Fruit fly (Drosophila melanogaster) whole organism, embryonic: ENCODE data around the gene CG33124.

ENCODE experiments used
- Atf3 ChIP-seq: fragments of 200-800 bp; sonication (Bioruptor generic); optimal IDR thresholded peaks from 3 replicates; lab custom pipeline; 2016; ENCODE audit warnings: missing biosample characterization, missing genetic modification characterization
- B-H2 ChIP-seq: fragments of 200-800 bp; sonication (Bioruptor generic); optimal IDR thresholded peaks from 2 replicates; lab custom pipeline; 2018; ENCODE audit warnings: missing biosample characterization, mild to moderate bottlenecking, missing genetic modification characterization
- Bteb2 ChIP-seq: fragments of 200-800 bp; sonication (Bioruptor generic); optimal IDR thresholded peaks from 2 replicates; lab custom pipeline; 2016; ENCODE audit warnings: missing biosample characterization, missing genetic modification characterization
- CG10654 ChIP-seq: fragments of 200-800 bp; sonication (Bioruptor generic); optimal IDR thresholded peaks from 2 replicates; lab custom pipeline; 2016; ENCODE audit warnings: missing biosample characterization, missing genetic modification characterization
- CG12769 ChIP-seq: fragments of 200-800 bp; sonication (Bioruptor generic); optimal IDR thresholded peaks from 2 replicates; lab custom pipeline; 2019; ENCODE audit warnings: missing biosample characterization, mild to moderate bottlenecking, missing genetic modification characterization, moderate library complexity
- CG1647 ChIP-seq: fragments of 200-800 bp; sonication (Bioruptor generic); optimal IDR thresholded peaks from 3 replicates; lab custom pipeline; 2016; ENCODE audit warnings: missing biosample characterization, missing genetic modification characterization
- CG17802 ChIP-seq: fragments of 200-800 bp; sonication (Bioruptor generic); optimal IDR thresholded peaks from 2 replicates; lab custom pipeline; 2018; ENCODE audit warnings: missing biosample characterization, mild to moderate bottlenecking, missing genetic modification characterization, moderate library complexity
- CG18011 ChIP-seq: fragments of 200-800 bp; sonication (Bioruptor generic); optimal IDR thresholded peaks from 2 replicates; lab custom pipeline; 2017; ENCODE audit warnings: missing biosample characterization, missing genetic modification characterization, mild to moderate bottlenecking, moderate library complexity, missing genotype
- CG1832 ChIP-seq: fragments of 200-800 bp; sonication (Bioruptor generic); optimal IDR thresholded peaks from 2 replicates; lab custom pipeline; 2017; ENCODE audit warnings: missing biosample characterization, mild to moderate bottlenecking, missing genetic modification characterization, inconsistent platforms
- CG2202 ChIP-seq: fragments of 200-800 bp; sonication (Bioruptor generic); optimal IDR thresholded peaks from 2 replicates; lab custom pipeline; 2018; ENCODE audit warnings: missing biosample characterization, mild to moderate bottlenecking, missing genetic modification characterization
- CG2889 ChIP-seq: fragments of 200-800 bp; sonication (Bioruptor generic); IDR thresholded peaks from 3 replicates; pipeline ENCODE4 v1.3.6; 2022; ENCODE audit warnings: missing biosample characterization, missing genetic modification characterization
- CG42726 ChIP-seq: fragments of 200-800 bp; sonication (Bioruptor generic); IDR thresholded peaks from 2 replicates; pipeline ENCODE4 v1.3.6; 2022; ENCODE audit warnings: missing biosample characterization, missing genetic modification characterization; ENCODE audit not compliant: partially characterized antibody
- CG4328 ChIP-seq: fragments of 200-800 bp; sonication (Bioruptor generic); optimal IDR thresholded peaks from 3 replicates; lab custom pipeline; 2017; ENCODE audit warnings: missing biosample characterization, missing genetic modification reagents, missing genetic modification characterization
- CG4360 ChIP-seq: fragments of 200-800 bp; sonication (Bioruptor generic); IDR thresholded peaks from 2 replicates; pipeline ENCODE4 v1.3.6; 2022; ENCODE audit warnings: missing biosample characterization, missing genetic modification characterization
- CG4404 ChIP-seq: fragments of 200-800 bp; sonication (Bioruptor generic); IDR thresholded peaks from 2 replicates; pipeline ENCODE4 v1.3.6; 2022; ENCODE audit warnings: missing biosample characterization, missing genetic modification characterization
- CG6254 ChIP-seq: fragments of 200-800 bp; sonication (Bioruptor generic); optimal IDR thresholded peaks from 3 replicates; lab custom pipeline; 2017; ENCODE audit warnings: mild to moderate bottlenecking, missing biosample characterization, missing genetic modification reagents, missing genetic modification characterization
- Chrac-16 ChIP-seq: fragments of 200-800 bp; sonication (Bioruptor generic); optimal IDR thresholded peaks from 3 replicates; lab custom pipeline; 2016; ENCODE audit warnings: missing biosample characterization, missing genetic modification characterization
- Fer2 ChIP-seq: fragments of 200-800 bp; sonication (Bioruptor generic); optimal IDR thresholded peaks from 2 replicates; lab custom pipeline; 2018; ENCODE audit warnings: missing biosample characterization, mild to moderate bottlenecking, missing genetic modification characterization, moderate library complexity
- HHEX ChIP-seq: fragments of 200-800 bp; sonication (Bioruptor generic); optimal IDR thresholded peaks from 3 replicates; lab custom pipeline; 2017; ENCODE audit warnings: missing biosample characterization, mild to moderate bottlenecking, missing genetic modification characterization, missing genetic modification reagents
- Hand ChIP-seq: fragments of 200-800 bp; sonication (Bioruptor generic); optimal IDR thresholded peaks from 2 replicates; lab custom pipeline; 2017; ENCODE audit warnings: mild to moderate bottlenecking, missing biosample characterization, missing genetic modification reagents, missing genetic modification characterization
- HmgD ChIP-seq: fragments of 200-800 bp; sonication (Bioruptor generic); optimal IDR thresholded peaks from 3 replicates; lab custom pipeline; 2016; ENCODE audit warnings: missing biosample characterization, missing genetic modification characterization
- Hr51 ChIP-seq, 2 experiments: fragments of 200-800 bp; sonication (Bioruptor generic); optimal IDR thresholded peaks; 2 replicates in 1 of 2; 3 replicates in 1 of 2; lab custom pipeline; 2016 to 2018; ENCODE audit warnings: missing biosample characterization in 2 of 2, missing genetic modification characterization in 2 of 2, mild to moderate bottlenecking in 1 of 2, moderate library complexity in 1 of 2
- MTF-1 ChIP-seq: fragments of 200-800 bp; sonication (Bioruptor generic); optimal IDR thresholded peaks from 2 replicates; lab custom pipeline; 2018; ENCODE audit warnings: missing biosample characterization, mild to moderate bottlenecking, missing genetic modification characterization, borderline replicate concordance
- Max ChIP-seq: fragments of 200-800 bp; sonication (Bioruptor generic); optimal IDR thresholded peaks from 2 replicates; lab custom pipeline; 2016; ENCODE audit warnings: missing biosample characterization, mild to moderate bottlenecking, missing genetic modification characterization
- NC2β ChIP-seq: fragments of 200-800 bp; sonication (Bioruptor generic); optimal IDR thresholded peaks from 2 replicates; lab custom pipeline; 2016; ENCODE audit warnings: missing biosample characterization, missing genetic modification characterization
- NK7.1 ChIP-seq: fragments of 200-800 bp; sonication (Bioruptor generic); optimal IDR thresholded peaks from 3 replicates; lab custom pipeline; 2016; ENCODE audit warnings: missing biosample characterization, missing genetic modification characterization
- Ptx1 ChIP-seq: fragments of 200-800 bp; sonication (Bioruptor generic); IDR thresholded peaks from 2 replicates; pipeline ENCODE4 v1.3.6; 2022; ENCODE audit warnings: missing biosample characterization, missing genetic modification characterization
- Rx ChIP-seq: fragments of 200-800 bp; sonication (Bioruptor generic); IDR thresholded peaks from 2 replicates; pipeline ENCODE4 v1.3.6; 2022; ENCODE audit warnings: missing biosample characterization, missing genetic modification characterization
- YL-1 ChIP-seq: fragments of 200-800 bp; sonication (Bioruptor generic); optimal IDR thresholded peaks from 3 replicates; lab custom pipeline; 2017; ENCODE audit warnings: missing biosample characterization, mild to moderate bottlenecking, missing genetic modification characterization
- ab ChIP-seq: fragments of 200-800 bp; sonication (Bioruptor generic); optimal IDR thresholded peaks from 2 replicates; lab custom pipeline; 2016; ENCODE audit warnings: missing biosample characterization, missing genetic modification characterization
- ap ChIP-seq: fragments of 200-800 bp; sonication (Bioruptor generic); IDR thresholded peaks from 2 replicates; pipeline ENCODE4 v1.3.6; 2022; ENCODE audit warnings: missing biosample characterization, missing genetic modification characterization
- ash1 ChIP-seq: fragments of 200-800 bp; sonication (Bioruptor generic); optimal IDR thresholded peaks from 2 replicates; lab custom pipeline; 2018; ENCODE audit warnings: missing biosample characterization, mild to moderate bottlenecking, missing genetic modification characterization
- dimm ChIP-seq: fragments of 200-800 bp; sonication (Bioruptor generic); IDR thresholded peaks from 2 replicates; pipeline ENCODE4 v1.3.6; 2022; ENCODE audit warnings: missing biosample characterization, missing genetic modification characterization
- dmrt11E ChIP-seq: fragments of 200-800 bp; sonication (Bioruptor generic); optimal IDR thresholded peaks from 3 replicates; lab custom pipeline; 2018; ENCODE audit warnings: missing biosample characterization, mild to moderate bottlenecking, missing genetic modification characterization, moderate library complexity
- fd3F ChIP-seq: fragments of 200-800 bp; sonication (Bioruptor generic); optimal IDR thresholded peaks from 2 replicates; lab custom pipeline; 2018; ENCODE audit warnings: missing biosample characterization, mild to moderate bottlenecking, missing genetic modification characterization, moderate library complexity
- fu2 ChIP-seq: fragments of 200-800 bp; sonication (Bioruptor generic); optimal IDR thresholded peaks from 2 replicates; lab custom pipeline; 2016; ENCODE audit warnings: missing biosample characterization, missing genetic modification characterization
- grn ChIP-seq: fragments of 200-800 bp; sonication (Bioruptor generic); optimal IDR thresholded peaks from 3 replicates; lab custom pipeline; 2017; ENCODE audit warnings: missing biosample characterization, missing genetic modification characterization
- gro ChIP-seq: fragments of 200-800 bp; sonication (Bioruptor generic); optimal IDR thresholded peaks from 2 replicates; lab custom pipeline; 2016; ENCODE audit warnings: missing biosample characterization, missing genetic modification characterization
- hb ChIP-seq: fragments of 200-800 bp; sonication (Bioruptor generic); IDR thresholded peaks from 3 replicates; pipeline ENCODE4 v1.3.6; 2022; ENCODE audit warnings: missing biosample characterization, missing genetic modification characterization; ENCODE audit not compliant: partially characterized antibody
- nerfin-2 ChIP-seq: fragments of 200-800 bp; sonication (Bioruptor generic); IDR thresholded peaks from 2 replicates; pipeline ENCODE4 v1.3.6; 2022; ENCODE audit warnings: missing biosample characterization, missing genetic modification characterization; ENCODE audit not compliant: partially characterized antibody
- onecut ChIP-seq: fragments of 200-800 bp; sonication (Bioruptor generic); IDR thresholded peaks from 2 replicates; pipeline ENCODE4 v1.3.6; 2022; ENCODE audit warnings: missing biosample characterization, missing genetic modification characterization
- pnt ChIP-seq: fragments of 200-800 bp; sonication (Bioruptor generic); optimal IDR thresholded peaks from 3 replicates; lab custom pipeline; 2016; ENCODE audit warnings: missing biosample characterization, missing genetic modification characterization
- sd ChIP-seq: fragments of 200-800 bp; sonication (Bioruptor generic); optimal IDR thresholded peaks from 3 replicates; lab custom pipeline; 2018; ENCODE audit warnings: missing biosample characterization, mild to moderate bottlenecking, missing genetic modification characterization, moderate library complexity
- tin ChIP-seq: fragments of 200-800 bp; sonication (Bioruptor generic); optimal IDR thresholded peaks from 3 replicates; lab custom pipeline; 2016; ENCODE audit warnings: missing biosample characterization, missing genetic modification characterization
- tio ChIP-seq: fragments of 200-800 bp; sonication (Bioruptor generic); optimal IDR thresholded peaks from 2 replicates; lab custom pipeline; 2017; ENCODE audit warnings: missing biosample characterization, missing genetic modification characterization, inconsistent platforms
- trh ChIP-seq: fragments of 200-800 bp; sonication (Bioruptor generic); optimal IDR thresholded peaks from 2 replicates; lab custom pipeline; 2016; ENCODE audit warnings: missing biosample characterization, missing genetic modification characterization
- unpg ChIP-seq: fragments of 200-800 bp; sonication (Bioruptor generic); optimal IDR thresholded peaks from 3 replicates; lab custom pipeline; 2018; ENCODE audit warnings: missing biosample characterization, mild to moderate bottlenecking, missing genetic modification characterization, moderate library complexity
- z ChIP-seq: fragments of 200-800 bp; sonication (Bioruptor generic); IDR thresholded peaks from 3 replicates; pipeline ENCODE4 v1.3.6; 2022; ENCODE audit warnings: missing biosample characterization, missing genetic modification characterization
- zfh2 ChIP-seq: fragments of 200-800 bp; sonication (Bioruptor generic); optimal IDR thresholded peaks from 2 replicates; lab custom pipeline; 2016; ENCODE audit warnings: missing biosample characterization, missing genetic modification characterization

CG33124 gene

DNA sequence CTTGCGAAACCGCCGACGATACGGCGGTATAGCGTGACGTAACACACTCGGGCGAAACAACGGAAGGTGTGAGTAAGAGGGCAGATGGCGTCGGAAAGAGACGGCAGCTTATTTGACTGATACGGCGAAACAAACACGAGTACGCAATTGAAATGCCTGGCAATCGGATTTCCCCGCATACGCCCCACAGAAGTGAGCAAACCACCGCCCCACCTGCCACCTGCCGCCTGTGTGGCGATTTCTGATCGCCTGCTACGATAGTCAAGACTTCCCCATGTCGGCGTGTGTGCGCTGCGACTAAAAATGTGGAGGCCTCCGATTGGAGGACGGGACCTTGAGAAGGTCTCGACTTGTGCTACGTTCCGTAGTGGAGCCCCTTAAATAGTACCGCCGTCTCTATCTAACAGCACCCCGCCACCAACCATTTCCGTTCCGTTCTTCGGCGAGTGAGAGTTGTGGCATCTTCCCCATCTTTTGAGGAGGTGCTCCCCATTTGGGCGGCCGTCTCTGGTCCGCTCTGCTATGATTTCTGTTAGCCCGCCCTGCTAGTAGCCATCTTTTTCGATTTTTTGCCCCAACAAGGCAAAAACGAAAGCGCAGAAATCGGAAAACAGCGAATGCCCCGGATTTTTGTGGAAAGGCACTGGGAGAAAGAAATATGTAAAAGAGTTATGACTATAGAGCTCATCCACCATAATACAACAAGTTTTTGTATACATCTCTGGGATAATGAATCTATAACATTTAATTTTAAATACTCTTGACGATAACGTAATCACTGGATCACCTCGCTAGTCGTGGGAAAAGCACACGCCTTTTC is 10.1 kb downstream of the CG33124 start (continued):
- TF ChIP-seq tio = peak; percentile 60
- peak; percentile 91 for TF ChIP-seq unpg (GFP tag; lab: Kevin White, UChicago)
- TF ChIP-seq CG18011 (GFP tag; lab: Kevin White, UChicago) = peak; percentile 41
- peak; percentile 82 for TF ChIP-seq HHEX
- peak; percentile 84 for TF ChIP-seq dmrt11E (tag; lab: Kevin White, UChicago)
- peak; percentile 75 for TF ChIP-seq NK7.1 (GFP tag; lab: Kevin White, UChicago)
- peak; percentile 93 for TF ChIP-seq onecut (GFP tag; lab: Robert Waterston, UW)
- TF ChIP-seq fd3F (GFP tag; lab: Kevin White, UChicago) = peak; percentile 46
- no peak for TF ChIP-seq Ptx1 (GFP tag; lab: Robert Waterston, UW)
- TF ChIP-seq CG4328 (GFP tag; lab: Kevin White, UChicago) = peak; percentile 54
- peak; percentile 60 for TF ChIP-seq MTF-1 (GFP tag; lab: Kevin White, UChicago)
- peak; percentile 78 for TF ChIP-seq grn
- peak; percentile 98 for TF ChIP-seq sd (tag; lab: Kevin White, UChicago)
- TF ChIP-seq CG1647 (GFP tag; lab: Kevin White, UChicago) = peak; percentile 74
- TF ChIP-seq ash1 = no peak
- peak; percentile 77 for TF ChIP-seq CG17802 (tag; lab: Kevin White, UChicago)
- no peak for TF ChIP-seq ap (GFP tag; lab: Robert Waterston, UW)
- TF ChIP-seq Hr51 (GFP tag; optimal IDR thresholded peaks at IDR 0.05; lab: Kevin White, UChicago) = peak; percentile 66 to 88
- no peak for TF ChIP-seq z (GFP tag; lab: Robert Waterston, UW)
- no peak for TF ChIP-seq dimm (GFP tag; lab: Robert Waterston, UW)
- TF ChIP-seq CG1832 (GFP tag; lab: Kevin White, UChicago) = peak; percentile 83
- TF ChIP-seq hb (GFP tag; lab: Robert Waterston, UW) = no peak
- TF ChIP-seq gro = peak; percentile 80
- TF ChIP-seq NC2β (GFP tag; lab: Kevin White, UChicago) = peak; percentile 81
- no peak for TF ChIP-seq CG42726
- peak; percentile 55 for TF ChIP-seq ab (GFP tag; lab: Kevin White, UChicago)
- peak; percentile 87 for TF ChIP-seq pnt (GFP tag; lab: Kevin White, UChicago)
- TF ChIP-seq Atf3 = peak; percentile 87
- peak; percentile 89 for TF ChIP-seq Max (GFP tag; lab: Kevin White, UChicago)
- TF ChIP-seq trh (GFP tag; lab: Kevin White, UChicago) = peak; percentile 67
- TF ChIP-seq Chrac-16 = peak; percentile 87
- peak; percentile 81 for TF ChIP-seq CG10654 (GFP tag; lab: Kevin White, UChicago)
- peak; percentile 44 for TF ChIP-seq HmgD (GFP tag; lab: Kevin White, UChicago)
- TF ChIP-seq Hand (GFP tag; lab: Kevin White, UChicago) = peak; percentile 50
- TF ChIP-seq fu2 (GFP tag; lab: Kevin White, UChicago) = peak; percentile 70
- TF ChIP-seq CG4404 = no peak
- TF ChIP-seq Bteb2 (GFP tag; lab: Kevin White, UChicago) = peak; percentile 78
- no peak for TF ChIP-seq YL-1 (GFP tag; lab: Kevin White, UChicago)
- TF ChIP-seq CG2202 (tag; lab: Kevin White, UChicago) = peak; percentile 84
- TF ChIP-seq CG6254 (GFP tag; lab: Kevin White, UChicago) = peak; percentile 76
- peak; percentile 68 for TF ChIP-seq zfh2 (GFP tag; lab: Kevin White, UChicago)
- no peak for TF ChIP-seq CG4360 (GFP tag; lab: Robert Waterston, UW)
- TF ChIP-seq nerfin-2 = no peak
- no peak for TF ChIP-seq Rx (GFP tag; lab: Robert Waterston, UW)
- TF ChIP-seq Fer2 (tag; lab: Kevin White, UChicago) = peak; percentile 11
- TF ChIP-seq tin (GFP tag; lab: Kevin White, UChicago) = peak; percentile 79
- peak; percentile 28 for TF ChIP-seq B-H2 (GFP tag; lab: Kevin White, UChicago)
- TF ChIP-seq CG2889 (GFP tag; lab: Robert Waterston, UW) = no peak
- TF ChIP-seq CG12769 (tag; lab: Kevin White, UChicago) = peak; percentile 96
